Worm (Caenorhabditis elegans) whole organism, young adult: ENCODE results near the gene T10G3.3.

Source experiments
- D2030.7 ChIP-seq: fragments of 200-800 bp; sonication (Bioruptor generic); IDR thresholded peaks from 2 replicates; pipeline ENCODE4 v1.3.6; 2022; ENCODE audit warnings: missing genetic modification reagents, missing genetic modification characterization, missing compliant biosample characterization
- F52B5.7 ChIP-seq: sonication (generic microtip); optimal IDR thresholded peaks from 2 replicates; lab custom pipeline; 2016; ENCODE audit warnings: mild to moderate bottlenecking, missing genetic modification characterization, missing compliant biosample characterization
- T07F8.4 ChIP-seq: sonication (generic microtip); optimal IDR thresholded peaks from 2 replicates; lab custom pipeline; 2016; ENCODE audit warnings: mild to moderate bottlenecking, missing genetic modification characterization, moderate library complexity, missing compliant biosample characterization
- T26A5.8 ChIP-seq: sonication (generic microtip); optimal IDR thresholded peaks from 2 replicates; lab custom pipeline; 2016; ENCODE audit warnings: missing genetic modification characterization, missing compliant biosample characterization
- Y53G8AR.9 ChIP-seq: fragments of 200-800 bp; sonication (Bioruptor generic); conservative IDR thresholded peaks from 2 replicates; pipeline ENCODE4 v1.3.6; 2022; ENCODE audit warnings: missing genetic modification reagents, missing genetic modification characterization, missing compliant biosample characterization
- Y56A3A.18 ChIP-seq: fragments of 200-800 bp; sonication (Bioruptor generic); IDR thresholded peaks from 2 replicates; pipeline ENCODE4 v1.3.6; 2022; ENCODE audit warnings: missing genetic modification reagents, missing genetic modification characterization, missing compliant biosample characterization
- ama-1 ChIP-seq, 3 experiments: fragments of 150-350 bp in 1 of 3; sonication (generic microtip) in 2 of 3; optimal IDR thresholded peaks; 2 replicates each; lab custom pipeline; 2014 to 2018; ENCODE audit warnings: missing biosample characterization in 2 of 3, missing genetic modification characterization in 2 of 3, missing genetic modification reagents in 2 of 3
- athp-1 ChIP-seq: sonication (generic microtip); optimal IDR thresholded peaks from 2 replicates; lab custom pipeline; 2017; ENCODE audit warnings: mild to moderate bottlenecking, missing genetic modification characterization, missing compliant biosample characterization
- bed-1 ChIP-seq: fragments of 200-800 bp; sonication (Bioruptor generic); IDR thresholded peaks from 2 replicates; pipeline ENCODE4 v1.3.6; 2022; ENCODE audit warnings: missing genetic modification reagents, missing genetic modification characterization, missing compliant biosample characterization
- ccch-3 ChIP-seq: fragments of 200-800 bp; sonication (Bioruptor generic); optimal IDR thresholded peaks from 2 replicates; lab custom pipeline; 2018; ENCODE audit warnings: mild to moderate bottlenecking, missing genetic modification characterization, missing compliant biosample characterization
- cebp-1 ChIP-seq, 2 experiments: fragments of 200-800 bp in 1 of 2; sonication (Bioruptor generic) in 1 of 2; sonication (generic microtip) in 1 of 2; IDR thresholded peaks in 1 of 2; optimal IDR thresholded peaks in 1 of 2; 2 replicates each; pipeline versions ENCODE4 v1.3.6 to Lab custom; 2017 to 2022; ENCODE audit warnings: missing compliant biosample characterization in 2 of 2, missing genetic modification characterization in 2 of 2, mild to moderate bottlenecking in 1 of 2, missing genetic modification reagents in 1 of 2, moderate library complexity in 1 of 2
- ceh-79 ChIP-seq: sonication (generic microtip); optimal IDR thresholded peaks from 2 replicates; lab custom pipeline; 2017; ENCODE audit warnings: mild to moderate bottlenecking, missing genetic modification characterization, missing compliant biosample characterization
- efl-1 ChIP-seq: fragments of 150-350 bp; optimal IDR thresholded peaks from 2 replicates; lab custom pipeline; 2014; ENCODE audit warnings: missing biosample characterization, missing genetic modification reagents, missing genetic modification characterization
- egrh-3 ChIP-seq: fragments of 200-800 bp; sonication (Bioruptor generic); IDR thresholded peaks from 2 replicates; pipeline ENCODE4 v1.3.6; 2022; ENCODE audit warnings: missing genetic modification reagents, missing genetic modification characterization, missing compliant biosample characterization
- hlh-12 ChIP-seq: sonication (generic microtip); optimal IDR thresholded peaks from 2 replicates; lab custom pipeline; 2016; ENCODE audit warnings: missing genetic modification characterization, missing compliant biosample characterization
- hrde-1 ChIP-seq: sonication (generic microtip); optimal IDR thresholded peaks from 2 replicates; lab custom pipeline; 2016; ENCODE audit warnings: missing genetic modification characterization, mild to moderate bottlenecking, missing compliant biosample characterization, moderate library complexity, missing genotype, missing genetic modification reagents, borderline replicate concordance
- let-607 ChIP-seq, 2 experiments: fragments of 200-800 bp in 1 of 2; sonication (Bioruptor generic) in 1 of 2; sonication (generic microtip) in 1 of 2; optimal IDR thresholded peaks; 2 replicates each; lab custom pipeline; 2016 to 2018; ENCODE audit warnings: mild to moderate bottlenecking in 2 of 2, missing compliant biosample characterization in 2 of 2, missing genetic modification characterization in 2 of 2, moderate library complexity in 2 of 2, missing genotype in 1 of 2
- lin-26 ChIP-seq: fragments of 200-800 bp; sonication (Bioruptor generic); IDR thresholded peaks from 2 replicates; pipeline ENCODE4 v1.3.6; 2022; ENCODE audit warnings: missing genetic modification reagents, missing genetic modification characterization, missing compliant biosample characterization
- lin-40 ChIP-seq: sonication (generic microtip); optimal IDR thresholded peaks from 2 replicates; lab custom pipeline; 2016; ENCODE audit warnings: missing genetic modification characterization, mild to moderate bottlenecking, missing compliant biosample characterization, missing genotype, missing genetic modification reagents
- lir-1 ChIP-seq: fragments of 200-800 bp; sonication (Bioruptor generic); conservative IDR thresholded peaks from 2 replicates; pipeline ENCODE4 v1.3.6; 2022; ENCODE audit warnings: missing genetic modification reagents, missing genetic modification characterization, missing compliant biosample characterization
- madf-3 ChIP-seq: fragments of 200-800 bp; sonication (Bioruptor generic); IDR thresholded peaks from 2 replicates; pipeline ENCODE4 v1.3.6; 2022; ENCODE audit warnings: missing genetic modification reagents, missing genetic modification characterization, missing compliant biosample characterization
- madf-8 ChIP-seq: fragments of 200-800 bp; sonication (Bioruptor generic); conservative IDR thresholded peaks from 2 replicates; pipeline ENCODE4 v1.3.6; 2022; ENCODE audit warnings: missing genetic modification reagents, missing genetic modification characterization, missing compliant biosample characterization
- mcd-1 ChIP-seq: fragments of 200-800 bp; sonication (Bioruptor generic); IDR thresholded peaks from 2 replicates; pipeline ENCODE4 v1.3.6; 2022; ENCODE audit warnings: missing genetic modification reagents, missing genetic modification characterization, missing compliant biosample characterization
- nhr-90 ChIP-seq: sonication (generic microtip); optimal IDR thresholded peaks from 2 replicates; lab custom pipeline; 2016; ENCODE audit warnings: missing genotype, mild to moderate bottlenecking, missing genetic modification characterization, missing compliant biosample characterization
- pbrm-1 ChIP-seq: fragments of 200-800 bp; sonication (Bioruptor generic); IDR thresholded peaks from 2 replicates; pipeline ENCODE4 v1.3.6; 2022; ENCODE audit warnings: missing genetic modification reagents, missing genetic modification characterization, missing compliant biosample characterization
- rcor-1 ChIP-seq: fragments of 200-800 bp; sonication (Bioruptor generic); IDR thresholded peaks from 2 replicates; pipeline ENCODE4 v1.3.6; 2022; ENCODE audit warnings: missing genetic modification reagents, missing genetic modification characterization, missing compliant biosample characterization
- rpc-1 ChIP-seq, 2 experiments: fragments of 150-350 bp in 1 of 2; sonication (generic microtip) in 1 of 2; optimal IDR thresholded peaks; 2 replicates each; lab custom pipeline; 2014 to 2018; ENCODE audit warnings: missing biosample characterization in 1 of 2, missing genetic modification characterization in 1 of 2, missing genetic modification reagents in 1 of 2, missing genotype in 1 of 2
- sptf-2 ChIP-seq: fragments of 200-800 bp; sonication (Bioruptor generic); optimal IDR thresholded peaks from 2 replicates; lab custom pipeline; 2018; ENCODE audit warnings: mild to moderate bottlenecking, missing genetic modification characterization, missing compliant biosample characterization
- tbp1 ChIP-seq: fragments of 200-800 bp; sonication (Bioruptor generic); optimal IDR thresholded peaks from 2 replicates; lab custom pipeline; 2018; ENCODE audit warnings: mild to moderate bottlenecking, missing genetic modification characterization, missing compliant biosample characterization
- tlf-1 ChIP-seq: fragments of 200-800 bp; sonication (Bioruptor generic); optimal IDR thresholded peaks from 2 replicates; lab custom pipeline; 2018; ENCODE audit warnings: mild to moderate bottlenecking, missing genetic modification characterization, missing compliant biosample characterization
- zim-3 ChIP-seq: sonication (generic microtip); optimal IDR thresholded peaks from 2 replicates; lab custom pipeline; 2017; ENCODE audit warnings: mild to moderate bottlenecking, missing genetic modification characterization, moderate library complexity, missing compliant biosample characterization
- ztf-18 ChIP-seq: sonication (generic microtip); optimal IDR thresholded peaks from 2 replicates; lab custom pipeline; 2016; ENCODE audit warnings: missing genotype, mild to moderate bottlenecking, missing genetic modification characterization, missing compliant biosample characterization
- ztf-22 ChIP-seq: fragments of 200-800 bp; sonication (Bioruptor generic); optimal IDR thresholded peaks from 2 replicates; lab custom pipeline; 2018; ENCODE audit warnings: mild to moderate bottlenecking, missing genetic modification characterization, moderate library complexity, missing compliant biosample characterization
- ztf-25 ChIP-seq: fragments of 200-800 bp; sonication (Bioruptor generic); IDR thresholded peaks from 2 replicates; pipeline ENCODE4 v1.3.6; 2022; ENCODE audit warnings: missing genetic modification reagents, missing genetic modification characterization, missing compliant biosample characterization
- ztf-3 ChIP-seq: fragments of 200-800 bp; sonication (Bioruptor generic); optimal IDR thresholded peaks from 2 replicates; lab custom pipeline; 2018; ENCODE audit warnings: mild to moderate bottlenecking, missing genetic modification characterization, missing compliant biosample characterization

The T10G3.3 gene

DNA sequence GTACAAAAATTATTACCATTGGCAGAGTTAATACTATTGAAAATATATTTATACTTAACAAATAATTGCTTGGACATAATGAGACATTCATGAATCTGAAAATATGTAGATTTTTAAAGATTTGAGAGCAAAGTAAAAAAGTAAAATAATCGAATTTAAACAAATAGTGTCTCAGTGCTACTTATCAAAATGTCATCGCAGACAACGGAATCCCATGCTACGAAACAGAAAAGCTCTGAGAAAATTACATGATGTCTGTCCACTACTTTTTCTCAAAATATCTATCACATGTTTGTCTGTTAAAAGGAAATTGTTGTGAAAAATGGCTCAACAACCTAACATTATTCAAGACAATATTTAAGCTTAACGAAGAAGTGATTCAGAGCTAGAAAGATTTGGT, 5.7 kb downstream of the T10G3.3 start, which contains the start of gene T10G3.4:
T10G3.4 (minus strand) TSS at position 101 of the 400 bp plus-strand sequence.
- TF ChIP-seq D2030.7 (GFP tag; lab: Robert Waterston, UW) (no peak), madf-3 (GFP tag; lab: Robert Waterston, UW) (no peak), bed-1 (GFP tag; lab: Robert Waterston, UW) (no peak), rcor-1 (GFP tag; lab: Robert Waterston, UW) (no peak), tbp1 (GFP tag; lab: Kevin White, UChicago) (no peak), mcd-1 (GFP tag; lab: Robert Waterston, UW) (no peak), cebp-1 (GFP tag; IDR thresholded peaks at IDR 0.05; lab: Robert Waterston, UW) (no peak), cebp-1 (tag; optimal IDR thresholded peaks at IDR 0.05; lab: Kevin White, UChicago) (no peak), F52B5.7 (tag; lab: Kevin White, UChicago) (no peak), ama-1 (optimal IDR thresholded peaks at IDR 0.05; lab: Kevin White, UChicago) (no peak), ama-1 (GFP tag; optimal IDR thresholded peaks at IDR 0.05; lab: Kevin White, UChicago) (no peak), lir-1 (no peak), nhr-90 (tag; lab: Kevin White, UChicago) (no peak), madf-8 (GFP tag; lab: Robert Waterston, UW) (no peak), ztf-18 (no peak), zim-3 (tag; lab: Kevin White, UChicago) (no peak), ccch-3 (no peak), let-607 (tag; optimal IDR thresholded peaks at IDR 0.05; lab: Kevin White, UChicago) (no peak), egrh-3 (GFP tag; lab: Robert Waterston, UW) (no peak), pbrm-1 (GFP tag; lab: Robert Waterston, UW) (no peak), T26A5.8 (tag; lab: Kevin White, UChicago) (no peak), Y53G8AR.9 (GFP tag; lab: Robert Waterston, UW) (no peak)
- TF ChIP-seq, all 124 proteins: peak for 0

DNA sequence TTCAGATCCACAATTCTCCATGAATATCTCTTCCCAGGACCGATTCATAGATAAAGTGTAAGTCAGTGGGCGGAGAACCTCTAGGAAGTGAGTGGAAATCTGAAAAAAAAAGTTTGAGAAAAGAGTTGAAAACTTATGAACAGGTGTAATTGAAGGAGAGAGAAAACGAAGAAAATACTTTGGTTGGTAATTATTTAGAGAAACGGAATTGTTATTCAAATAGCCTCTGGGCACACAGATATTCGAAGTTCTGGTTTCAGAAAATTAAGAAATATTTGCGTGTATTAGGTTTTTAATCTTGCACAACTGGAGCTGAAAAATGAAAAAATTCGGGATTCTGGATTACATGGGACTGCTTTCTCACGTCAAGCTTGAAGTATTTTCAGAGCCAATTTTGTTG, 10.2 kb downstream of the T10G3.3 start, which contains the start of gene T10G3.2:
T10G3.2 (minus strand) TSS at position 101 of the 400 bp plus-strand sequence.
- TF ChIP-seq bed-1 (GFP tag; lab: Robert Waterston, UW) (no peak), sptf-2 (GFP tag; lab: Kevin White, UChicago) (no peak), ztf-25 (GFP tag; lab: Robert Waterston, UW) (no peak), rpc-1 (optimal IDR thresholded peaks at IDR 0.05; lab: Kevin White, UChicago) (no peak), rpc-1 (tag; optimal IDR thresholded peaks at IDR 0.05; lab: Kevin White, UChicago) (no peak), lin-40 (tag; lab: Kevin White, UChicago) (no peak), pbrm-1 (GFP tag; lab: Robert Waterston, UW) (no peak), ztf-3 (GFP tag; lab: Kevin White, UChicago) (no peak), hlh-12 (no peak), madf-3 (GFP tag; lab: Robert Waterston, UW) (no peak), athp-1 (tag; lab: Kevin White, UChicago) (no peak), hrde-1 (tag; lab: Kevin White, UChicago) (no peak), ceh-79 (tag; lab: Kevin White, UChicago) (no peak), Y56A3A.18 (no peak), lin-26 (no peak), T07F8.4 (no peak), efl-1 (GFP tag; lab: Kevin White, UChicago) (no peak), madf-8 (GFP tag; lab: Robert Waterston, UW) (no peak), ztf-22 (no peak), ama-1 (optimal IDR thresholded peaks at IDR 0.05; lab: Kevin White, UChicago) (no peak), ama-1 (GFP tag; optimal IDR thresholded peaks at IDR 0.05; lab: Kevin White, UChicago) (no peak), tlf-1 (GFP tag; lab: Kevin White, UChicago) (no peak)
